Worm (Caenorhabditis elegans) whole organism, mixed stage, embryonic: ENCODE results near the gene ubh-1.

Experiments
- M03D4.4 ChIP-seq: sonication (generic microtip); optimal IDR thresholded peaks from 2 replicates; lab custom pipeline; 2017; ENCODE audit warnings: mild to moderate bottlenecking, missing genetic modification characterization, missing compliant biosample characterization
- elt-1 ChIP-seq: sonication (generic microtip); optimal IDR thresholded peaks from 2 replicates; lab custom pipeline; 2017; ENCODE audit warnings: missing genetic modification characterization, mild to moderate bottlenecking, missing compliant biosample characterization, antibody characterized with exemption, moderate library complexity, borderline replicate concordance; ENCODE audit not compliant: insufficient read depth
- lin-13 ChIP-seq: fragments of 150-350 bp; optimal IDR thresholded peaks from 2 replicates; lab custom pipeline; 2014; ENCODE audit warnings: missing biosample characterization, missing genetic modification characterization
- nhr-28 ChIP-seq: fragments of 150-350 bp; optimal IDR thresholded peaks from 2 replicates; lab custom pipeline; 2014; ENCODE audit warnings: missing biosample characterization, missing genetic modification characterization
- snpc-4 ChIP-seq: fragments of 150-350 bp; optimal IDR thresholded peaks from 2 replicates; lab custom pipeline; 2014; ENCODE audit warnings: missing biosample characterization, missing genetic modification characterization

The ubh-1 gene

DNA sequence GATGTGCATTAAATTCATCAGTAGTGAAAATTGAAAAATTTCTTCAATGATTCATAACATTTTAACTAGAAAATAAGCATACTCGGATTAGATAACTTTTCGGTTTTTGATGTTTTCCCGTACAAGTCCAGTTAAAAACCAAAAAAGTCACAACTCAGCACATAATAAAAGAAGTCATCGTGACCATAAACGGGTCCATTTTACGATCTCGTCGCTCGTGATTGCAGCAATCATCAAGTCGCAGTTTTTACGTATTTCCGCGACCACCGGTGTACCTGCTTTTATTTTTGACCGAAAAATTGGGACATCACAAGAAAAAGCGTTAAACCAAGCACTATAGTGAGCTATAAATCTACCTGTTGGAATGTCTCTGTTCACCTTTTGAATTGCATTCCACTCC, 50.0 kb downstream of the ubh-1 start:
- TF ChIP-seq M03D4.4 (tag; lab: Kevin White, UChicago): no peak
- no peak for TF ChIP-seq lin-13 (tag; lab: Kevin White, UChicago)
- no peak for TF ChIP-seq nhr-28 (tag; lab: Kevin White, UChicago)
- TF ChIP-seq elt-1 (tag; lab: Kevin White, UChicago): no peak
- no peak for TF ChIP-seq snpc-4 (tag; lab: Kevin White, UChicago)
